Fruit fly (Drosophila melanogaster) whole organism, prepupa: Measurements from ENCODE around the gene iPLA2-VIA.
A peak's percentile ranks its signal among the peaks of the same experiment; 100 is the strongest.

Source experiments
- Blimp-1 ChIP-seq: fragments of 200-800 bp; sonication (Bioruptor generic); optimal IDR thresholded peaks from 3 replicates; lab custom pipeline; 2017; ENCODE audit warnings: missing biosample characterization, missing genetic modification characterization, mild to moderate bottlenecking, moderate library complexity, missing genetic modification reagents
- CG10669 ChIP-seq: fragments of 200-800 bp; sonication (Bioruptor generic); optimal IDR thresholded peaks from 3 replicates; lab custom pipeline; 2018; ENCODE audit warnings: missing biosample characterization, mild to moderate bottlenecking, missing genetic modification characterization, moderate library complexity
- CG11294 ChIP-seq: fragments of 200-800 bp; sonication (Bioruptor generic); IDR thresholded peaks from 2 replicates; pipeline ENCODE4 v1.3.6; 2022; ENCODE audit warnings: missing biosample characterization, missing genetic modification characterization
- CG11762 ChIP-seq: fragments of 200-800 bp; sonication (Bioruptor generic); optimal IDR thresholded peaks from 3 replicates; lab custom pipeline; 2016; ENCODE audit warnings: missing biosample characterization, missing genetic modification characterization; ENCODE audit not compliant: insufficient read depth
- CG11902 ChIP-seq: fragments of 200-800 bp; sonication (Bioruptor generic); optimal IDR thresholded peaks from 3 replicates; lab custom pipeline; 2016; ENCODE audit warnings: missing biosample characterization, missing genetic modification characterization
- CG15336 ChIP-seq: fragments of 200-800 bp; sonication (Bioruptor generic); IDR thresholded peaks from 2 replicates; pipeline ENCODE4 v1.3.6; 2022; ENCODE audit warnings: missing biosample characterization, missing genetic modification characterization
- CG1621 ChIP-seq: fragments of 200-800 bp; sonication (Bioruptor generic); optimal IDR thresholded peaks from 3 replicates; lab custom pipeline; 2018; ENCODE audit warnings: missing biosample characterization, mild to moderate bottlenecking, missing genetic modification characterization
- CG16779 ChIP-seq: fragments of 200-800 bp; sonication (Bioruptor generic); optimal IDR thresholded peaks from 3 replicates; lab custom pipeline; 2017; ENCODE audit warnings: missing biosample characterization, mild to moderate bottlenecking, missing genetic modification characterization
- CG31627 ChIP-seq: fragments of 200-800 bp; sonication (Bioruptor generic); optimal IDR thresholded peaks from 3 replicates; lab custom pipeline; 2016; ENCODE audit warnings: missing biosample characterization, missing genetic modification characterization
- CG32006 ChIP-seq: fragments of 200-800 bp; sonication (Bioruptor generic); optimal IDR thresholded peaks from 3 replicates; lab custom pipeline; 2017; ENCODE audit warnings: missing biosample characterization, mild to moderate bottlenecking, missing genetic modification characterization
- CG34406 ChIP-seq: fragments of 200-800 bp; sonication (Bioruptor generic); optimal IDR thresholded peaks from 3 replicates; lab custom pipeline; 2016; ENCODE audit warnings: missing biosample characterization, missing genetic modification characterization
- CG3919 ChIP-seq: fragments of 200-800 bp; sonication (Bioruptor generic); optimal IDR thresholded peaks from 3 replicates; lab custom pipeline; 2016; ENCODE audit warnings: missing biosample characterization, missing genetic modification characterization
- CG4318 ChIP-seq: fragments of 200-800 bp; sonication (Bioruptor generic); optimal IDR thresholded peaks from 3 replicates; lab custom pipeline; 2017; ENCODE audit warnings: missing biosample characterization, mild to moderate bottlenecking, missing genetic modification characterization
- CG6163 ChIP-seq: fragments of 200-800 bp; sonication (Bioruptor generic); IDR thresholded peaks from 3 replicates; pipeline ENCODE4 v1.3.6; 2022; ENCODE audit warnings: missing biosample characterization, missing genetic modification characterization
- CG6276 ChIP-seq: fragments of 200-800 bp; sonication (Bioruptor generic); optimal IDR thresholded peaks from 2 replicates; lab custom pipeline; 2017; ENCODE audit warnings: missing biosample characterization, mild to moderate bottlenecking, missing genetic modification characterization
- CG6792 ChIP-seq: fragments of 200-800 bp; sonication (Bioruptor generic); optimal IDR thresholded peaks from 3 replicates; lab custom pipeline; 2016; ENCODE audit warnings: missing biosample characterization, missing genetic modification characterization
- CG6854 ChIP-seq: fragments of 200-800 bp; sonication (Bioruptor generic); optimal IDR thresholded peaks from 2 replicates; lab custom pipeline; 2017; ENCODE audit warnings: missing biosample characterization, mild to moderate bottlenecking, missing genetic modification characterization
- CG8119 ChIP-seq: fragments of 200-800 bp; sonication (Bioruptor generic); IDR thresholded peaks from 3 replicates; pipeline ENCODE4 v1.3.6; 2022; ENCODE audit warnings: missing biosample characterization, missing genetic modification characterization
- CG8632 ChIP-seq: fragments of 200-800 bp; sonication (Bioruptor generic); optimal IDR thresholded peaks from 3 replicates; lab custom pipeline; 2016; ENCODE audit warnings: missing biosample characterization, missing genetic modification characterization
- CG9139 ChIP-seq: fragments of 200-800 bp; sonication (Bioruptor generic); optimal IDR thresholded peaks from 3 replicates; lab custom pipeline; 2017; ENCODE audit warnings: missing biosample characterization, mild to moderate bottlenecking, missing genetic modification characterization
- Eip75B ChIP-seq: fragments of 200-800 bp; sonication (Bioruptor generic); optimal IDR thresholded peaks from 3 replicates; lab custom pipeline; 2016; ENCODE audit warnings: missing biosample characterization, missing genetic modification characterization
- Ets21C ChIP-seq: fragments of 200-800 bp; sonication (Bioruptor generic); optimal IDR thresholded peaks from 3 replicates; lab custom pipeline; 2016; ENCODE audit warnings: missing biosample characterization, missing genetic modification characterization
- Hr38 ChIP-seq: sonication (Bioruptor generic); optimal IDR thresholded peaks from 2 replicates; lab custom pipeline; 2016; ENCODE audit warnings: missing biosample characterization, missing genetic modification characterization
- Hr39 ChIP-seq: fragments of 200-800 bp; sonication (Bioruptor generic); optimal IDR thresholded peaks from 2 replicates; lab custom pipeline; 2016; ENCODE audit warnings: missing biosample characterization, missing genetic modification characterization
- Lpt ChIP-seq: fragments of 200-800 bp; sonication (Bioruptor generic); optimal IDR thresholded peaks from 3 replicates; lab custom pipeline; 2016; ENCODE audit warnings: missing biosample characterization, missing genetic modification characterization
- Met ChIP-seq: fragments of 200-800 bp; sonication (Bioruptor generic); optimal IDR thresholded peaks from 3 replicates; lab custom pipeline; 2016; ENCODE audit warnings: missing biosample characterization, missing genetic modification characterization
- OdsH ChIP-seq: fragments of 200-800 bp; sonication (Bioruptor generic); optimal IDR thresholded peaks from 3 replicates; lab custom pipeline; 2016; ENCODE audit warnings: missing biosample characterization, missing genetic modification characterization
- Smox ChIP-seq: fragments of 200-800 bp; sonication (Bioruptor generic); optimal IDR thresholded peaks from 3 replicates; lab custom pipeline; 2016; ENCODE audit warnings: missing biosample characterization, missing genetic modification characterization
- Sox14 ChIP-seq: fragments of 200-800 bp; sonication (Bioruptor generic); optimal IDR thresholded peaks from 3 replicates; lab custom pipeline; 2016; ENCODE audit warnings: missing biosample characterization, missing genetic modification characterization
- Sox15 ChIP-seq: fragments of 200-800 bp; sonication (Bioruptor generic); optimal IDR thresholded peaks from 3 replicates; lab custom pipeline; 2016; ENCODE audit warnings: missing biosample characterization, missing genetic modification characterization
- achi ChIP-seq: fragments of 200-800 bp; sonication (Bioruptor generic); optimal IDR thresholded peaks from 3 replicates; lab custom pipeline; 2016; ENCODE audit warnings: missing biosample characterization, missing genetic modification characterization
- acj6 ChIP-seq: fragments of 200-800 bp; sonication (Bioruptor generic); optimal IDR thresholded peaks from 3 replicates; lab custom pipeline; 2016; ENCODE audit warnings: missing biosample characterization, missing genetic modification characterization
- dac ChIP-seq: fragments of 200-800 bp; sonication (Bioruptor generic); optimal IDR thresholded peaks from 2 replicates; lab custom pipeline; 2017; ENCODE audit warnings: missing biosample characterization, mild to moderate bottlenecking, missing genetic modification characterization
- dsx ChIP-seq: fragments of 200-800 bp; optimal IDR thresholded peaks from 3 replicates; lab custom pipeline; 2019; ENCODE audit warnings: missing biosample characterization, mild to moderate bottlenecking, missing genetic modification characterization, moderate library complexity; ENCODE audit not compliant: poor library complexity, severe bottlenecking
- eg ChIP-seq: fragments of 200-800 bp; sonication (Bioruptor generic); IDR thresholded peaks from 3 replicates; pipeline ENCODE4 v1.3.6; 2022; ENCODE audit warnings: missing biosample characterization, missing genetic modification characterization
- esn ChIP-seq: fragments of 200-800 bp; sonication (Bioruptor generic); optimal IDR thresholded peaks from 2 replicates; lab custom pipeline; 2016; ENCODE audit warnings: missing biosample characterization, mild to moderate bottlenecking, missing genetic modification characterization, moderate library complexity
- fd85E ChIP-seq: fragments of 200-800 bp; sonication (Bioruptor generic); optimal IDR thresholded peaks from 3 replicates; lab custom pipeline; 2016; ENCODE audit warnings: missing biosample characterization, missing genetic modification characterization
- fkh ChIP-seq: fragments of 200-800 bp; sonication (Bioruptor generic); optimal IDR thresholded peaks from 3 replicates; lab custom pipeline; 2017; ENCODE audit warnings: missing biosample characterization, mild to moderate bottlenecking, missing genetic modification characterization, moderate library complexity
- lz ChIP-seq: fragments of 200-800 bp; sonication (Bioruptor generic); optimal IDR thresholded peaks from 3 replicates; lab custom pipeline; 2016; ENCODE audit warnings: missing biosample characterization, missing genetic modification characterization
- net ChIP-seq: fragments of 200-800 bp; sonication (Bioruptor generic); optimal IDR thresholded peaks from 3 replicates; lab custom pipeline; 2016; ENCODE audit warnings: missing biosample characterization, missing genetic modification characterization
- pdm3 ChIP-seq: fragments of 200-800 bp; sonication (Bioruptor generic); optimal IDR thresholded peaks from 3 replicates; lab custom pipeline; 2016; ENCODE audit warnings: missing biosample characterization, missing genetic modification characterization
- salr ChIP-seq, 2 experiments: fragments of 200-800 bp; sonication (Bioruptor generic); optimal IDR thresholded peaks; 3 replicates each; lab custom pipeline; 2016 to 2018; ENCODE audit warnings: missing biosample characterization in 2 of 2, missing genetic modification characterization in 2 of 2, mild to moderate bottlenecking in 1 of 2
- ss ChIP-seq, 2 experiments: fragments of 200-800 bp; sonication (Bioruptor generic); optimal IDR thresholded peaks; 2 replicates in 1 of 2; 3 replicates in 1 of 2; lab custom pipeline; 2017 to 2018; ENCODE audit warnings: mild to moderate bottlenecking in 2 of 2, missing biosample characterization in 2 of 2, missing genetic modification characterization in 2 of 2, moderate library complexity in 1 of 2
- svp ChIP-seq: fragments of 200-800 bp; sonication (Bioruptor generic); peaks from one replicate; lab custom pipeline; 2016; ENCODE audit warnings: missing biosample characterization, missing genetic modification characterization
- topi ChIP-seq: fragments of 200-800 bp; sonication (Bioruptor generic); optimal IDR thresholded peaks from 3 replicates; lab custom pipeline; 2016; ENCODE audit warnings: missing biosample characterization, missing genetic modification characterization
- vri ChIP-seq: fragments of 200-800 bp; sonication (Bioruptor generic); optimal IDR thresholded peaks from 3 replicates; lab custom pipeline; 2016; ENCODE audit warnings: missing biosample characterization, mild to moderate bottlenecking, missing genetic modification characterization

iPLA2-VIA gene

dm6 chr3L:9897164-9897783 is 33.1 kb upstream of the iPLA2-VIA start (continued):
- TF ChIP-seq CG15336 (GFP tag; lab: Robert Waterston, UW) (no peak), CG3919 (GFP tag; lab: Kevin White, UChicago) (peak; percentile 60), Hr38 (GFP tag; lab: Kevin White, UChicago) (no peak), eg (GFP tag; lab: Robert Waterston, UW) (no peak), OdsH (peak; percentile 53), fd85E (GFP tag; lab: Kevin White, UChicago) (no peak), Blimp-1 (no peak), CG9139 (GFP tag; lab: Kevin White, UChicago) (no peak), Sox15 (GFP tag; lab: Kevin White, UChicago) (peak; percentile 3), ss (GFP tag; optimal IDR thresholded peaks at IDR 0.05; lab: Kevin White, UChicago) (no peak), CG32006 (GFP tag; lab: Kevin White, UChicago) (peak; percentile 54), Smox (peak; percentile 41), CG10669 (GFP tag; lab: Kevin White, UChicago) (peak; percentile 31), CG8632 (peak; percentile 34), CG1621 (tag; lab: Kevin White, UChicago) (no peak), dac (GFP tag; lab: Kevin White, UChicago) (no peak), Ets21C (GFP tag; lab: Kevin White, UChicago) (no peak), pdm3 (GFP tag; lab: Kevin White, UChicago) (peak; percentile 51), vri (GFP tag; lab: Kevin White, UChicago) (peak; percentile 69), CG11762 (GFP tag; lab: Kevin White, UChicago) (no peak), CG8119 (GFP tag; lab: Robert Waterston, UW) (0 out of 3 replicates have a peak, but pooled peaks have one; percentile 13), lz (peak; percentile 27), salr (GFP tag; optimal IDR thresholded peaks at IDR 0.05; lab: Kevin White, UChicago) (no peak), topi (GFP tag; lab: Kevin White, UChicago) (peak; percentile 59), net (GFP tag; lab: Kevin White, UChicago) (no peak), CG16779 (tag; lab: Kevin White, UChicago) (no peak), Lpt (GFP tag; lab: Kevin White, UChicago) (no peak), CG6276 (no peak), CG6163 (GFP tag; lab: Robert Waterston, UW) (peak; percentile 48; the same call in 2 of the 3 replicates), Met (GFP tag; lab: Kevin White, UChicago) (peak; percentile 54), Hr39 (GFP tag; lab: Kevin White, UChicago) (peak; percentile 48), CG11294 (GFP tag; lab: Robert Waterston, UW) (no peak), svp (peak; percentile 93), dsx (GFP tag; lab: Kevin White, UChicago) (no peak), CG4318 (no peak), achi (GFP tag; lab: Kevin White, UChicago) (peak; percentile 43), Sox14 (GFP tag; lab: Kevin White, UChicago) (peak; percentile 43), CG34406 (peak; percentile 39)

dm6 chr3L:9894643-9895042 is 30.5 kb upstream of the iPLA2-VIA start, which contains the start of the genes CG6709 and Hez:
TSS of gene CG6709 (minus strand) at chr3L:9894743.
TSS of gene Hez (minus strand) at chr3L:9894743.
- TF ChIP-seq CG11902 = no peak
- no peak for TF ChIP-seq CG6854 (GFP tag; lab: Kevin White, UChicago)
- TF ChIP-seq CG15336 (GFP tag; lab: Robert Waterston, UW) = no peak
- TF ChIP-seq fd85E (GFP tag; lab: Kevin White, UChicago) = no peak
- no peak for TF ChIP-seq fkh (GFP tag; lab: Kevin White, UChicago)
- TF ChIP-seq esn (GFP tag; lab: Kevin White, UChicago) = no peak
- no peak for TF ChIP-seq Eip75B (GFP tag; lab: Kevin White, UChicago)
- no peak for TF ChIP-seq CG6163 (GFP tag; lab: Robert Waterston, UW)
- no peak for TF ChIP-seq vri (GFP tag; lab: Kevin White, UChicago)
- no peak for TF ChIP-seq Blimp-1
- TF ChIP-seq CG31627 = no peak
- no peak for TF ChIP-seq net (GFP tag; lab: Kevin White, UChicago)
- no peak for TF ChIP-seq dsx (GFP tag; lab: Kevin White, UChicago)
- TF ChIP-seq acj6 (GFP tag; lab: Kevin White, UChicago) = no peak
- no peak for TF ChIP-seq CG6792 (GFP tag; lab: Kevin White, UChicago)
- no peak for TF ChIP-seq OdsH
- TF ChIP-seq, all 60 proteins: peak for 0
